Fruit fly (Drosophila melanogaster): ENCODE data around the gene Cp190.

The Cp190 gene

DNA sequence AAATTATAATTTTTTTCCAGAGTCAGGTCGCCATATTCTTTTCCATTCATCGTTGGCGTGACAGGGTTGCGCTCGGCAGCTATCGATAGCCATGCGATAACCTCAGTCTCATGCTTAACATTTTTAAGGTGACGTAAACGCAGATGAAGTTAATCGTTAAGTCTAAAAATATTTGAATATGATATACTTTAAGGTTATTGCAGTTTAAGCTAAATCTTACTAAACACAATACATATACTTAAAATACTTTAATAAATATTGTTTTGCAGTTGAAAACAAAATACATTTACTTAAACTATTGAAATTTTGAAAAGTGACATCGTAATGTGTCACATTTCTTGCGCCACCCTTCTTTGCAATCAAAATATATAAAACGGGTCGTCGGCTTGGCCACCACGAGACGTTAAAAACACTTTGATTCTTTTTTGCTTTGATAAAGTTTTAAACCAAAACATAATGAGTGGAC is at the start of gene Cp190, which contains the start of gene CG4338:
Gene Cp190, minus strand, starts transcription at position 84 of the 466 bp plus-strand sequence.
Gene CG4338, plus strand, starts transcription at position 365 of the 466 bp plus-strand sequence.
- TF ChIP-seq EcR (GFP tag; optimal IDR thresholded peaks at IDR 0.05): no peak
- TF ChIP-seq CG8478 (optimal IDR thresholded peaks at IDR 0.05): no peak
- no peak for TF ChIP-seq pan (optimal IDR thresholded peaks at IDR 0.05)
- no peak for TF ChIP-seq psq (optimal IDR thresholded peaks at IDR 0.05)
- TF ChIP-seq Dll (optimal IDR thresholded peaks at IDR 0.05): no peak
- TF ChIP-seq usp (GFP tag; optimal IDR thresholded peaks at IDR 0.05): no peak

DNA sequence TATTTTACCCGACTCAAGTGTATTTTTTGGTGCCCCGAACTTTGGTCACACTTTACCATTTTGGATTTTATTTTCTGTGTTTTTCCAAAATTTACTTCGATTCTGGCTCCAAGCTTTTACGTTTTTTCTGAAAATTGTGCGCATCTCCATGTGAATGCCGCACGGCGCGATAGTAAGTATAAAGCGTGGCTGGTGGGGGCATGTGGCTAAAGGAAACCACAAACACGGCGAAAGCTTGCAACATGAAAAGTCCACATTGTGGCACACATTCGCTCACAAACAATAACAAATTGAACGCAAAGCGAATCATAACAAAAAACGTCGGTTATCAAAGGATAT is 45.7 kb upstream of the Cp190 start, which contains the start of gene ear:
Gene ear, plus strand, starts transcription at position 10 of the 339 bp plus-strand sequence.
- TF ChIP-seq usp (GFP tag; optimal IDR thresholded peaks at IDR 0.05) (no peak), Dll (optimal IDR thresholded peaks at IDR 0.05) (no peak), CG8478 (optimal IDR thresholded peaks at IDR 0.05) (no peak), pan (optimal IDR thresholded peaks at IDR 0.05) (no peak), psq (optimal IDR thresholded peaks at IDR 0.05) (no peak), EcR (GFP tag; optimal IDR thresholded peaks at IDR 0.05) (no peak)

DNA sequence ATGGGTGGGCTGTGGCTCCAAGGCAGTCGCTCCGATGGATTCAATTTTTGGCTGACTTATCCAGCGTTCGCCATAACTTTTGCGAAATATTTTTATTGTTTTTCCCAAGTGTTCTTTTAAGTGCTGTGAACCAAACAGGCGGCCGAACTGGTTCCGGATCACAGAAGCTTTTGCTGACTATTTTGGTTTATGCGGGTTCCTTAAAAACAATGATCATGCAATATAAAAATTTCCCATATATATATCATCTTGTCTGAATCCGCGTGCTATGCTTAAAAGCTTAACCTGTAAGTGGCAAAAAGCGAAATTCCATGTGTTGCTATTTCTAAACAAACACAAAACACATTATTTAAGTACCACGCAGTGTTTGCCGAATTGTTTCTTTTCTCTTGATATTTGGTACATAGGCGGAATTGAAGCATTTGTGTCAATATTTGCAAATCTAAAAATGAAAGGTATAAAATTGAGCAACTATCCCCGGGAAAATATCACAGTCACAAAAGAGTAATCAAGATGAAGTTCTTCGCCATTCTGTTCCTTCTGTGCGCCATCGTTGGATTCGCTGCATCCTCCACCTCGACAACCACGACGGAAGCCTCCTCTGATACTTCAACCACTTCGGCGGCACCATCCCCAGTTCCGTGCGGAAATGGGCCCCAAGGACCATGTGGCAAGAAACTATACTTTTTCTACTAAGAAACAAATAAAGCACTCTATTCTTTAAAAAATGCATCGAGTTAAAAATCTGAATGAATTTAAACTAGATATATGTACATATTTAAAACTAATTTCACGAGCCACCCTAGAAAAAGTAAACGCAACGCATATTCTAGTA is 45.1 kb upstream of the Cp190 start, which contains the start of the genes CG6276 and CG44040:
Gene CG6276, minus strand, starts transcription at position 158 of the 835 bp plus-strand sequence.
Gene CG44040, plus strand, starts transcription at position 467 of the 835 bp plus-strand sequence.
- TF ChIP-seq usp (GFP tag; optimal IDR thresholded peaks at IDR 0.05) (no peak), Dll (optimal IDR thresholded peaks at IDR 0.05) (no peak), pan (optimal IDR thresholded peaks at IDR 0.05) (no peak), psq (optimal IDR thresholded peaks at IDR 0.05) (no peak), CG8478 (optimal IDR thresholded peaks at IDR 0.05) (no peak), EcR (GFP tag; optimal IDR thresholded peaks at IDR 0.05) (no peak)

DNA sequence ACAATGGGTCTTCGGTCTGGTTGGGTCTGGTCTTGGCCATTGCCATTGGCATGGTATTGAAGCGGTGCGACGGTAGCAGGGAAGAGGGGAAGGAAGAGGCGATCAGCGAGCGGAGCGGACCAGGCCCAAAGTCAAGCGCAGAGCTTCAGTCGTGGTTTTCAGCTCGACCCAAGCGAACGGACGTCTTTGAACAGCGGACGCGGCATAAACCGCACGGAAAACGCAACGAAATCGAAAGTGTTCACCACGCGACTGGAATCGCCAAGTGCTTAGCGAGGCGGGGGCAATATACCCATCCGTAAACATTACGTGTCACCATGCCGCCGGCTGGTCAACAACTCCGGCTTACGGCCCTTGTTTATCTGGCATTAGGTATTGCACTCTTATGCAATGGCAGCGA is 41.3 kb upstream of the Cp190 start, which contains the start of gene CG14866:
Gene CG14866, plus strand, starts transcription at position 146 of the 400 bp plus-strand sequence.
- no peak for TF ChIP-seq EcR (GFP tag; optimal IDR thresholded peaks at IDR 0.05)
- no peak for TF ChIP-seq Dll (optimal IDR thresholded peaks at IDR 0.05)
- no peak for TF ChIP-seq CG8478 (optimal IDR thresholded peaks at IDR 0.05)
- no peak for TF ChIP-seq pan (optimal IDR thresholded peaks at IDR 0.05)
- no peak for TF ChIP-seq usp (GFP tag; optimal IDR thresholded peaks at IDR 0.05)
- no peak for TF ChIP-seq psq (optimal IDR thresholded peaks at IDR 0.05)

DNA sequence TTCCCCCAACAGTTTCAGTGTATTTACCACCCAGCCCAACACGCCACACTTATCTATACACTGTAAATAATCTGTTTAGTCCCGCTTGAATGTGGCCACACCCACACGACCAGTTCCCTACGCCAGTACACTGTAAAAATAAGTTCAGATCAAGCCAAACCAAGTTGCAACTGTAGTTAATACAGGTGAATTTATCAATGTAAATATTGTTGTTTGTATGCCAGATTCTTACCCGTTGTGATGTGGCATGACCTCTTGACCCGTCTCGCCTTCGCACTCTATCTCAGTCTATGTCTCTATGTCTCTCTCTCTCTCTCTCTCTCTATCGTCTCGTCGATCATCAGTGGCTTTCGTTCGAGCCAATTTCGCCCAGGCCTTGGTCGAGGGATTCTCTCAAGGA is 38.8 kb upstream of the Cp190 start:
- no peak for TF ChIP-seq usp (GFP tag; optimal IDR thresholded peaks at IDR 0.05)
- no peak for TF ChIP-seq pan (optimal IDR thresholded peaks at IDR 0.05)
- TF ChIP-seq EcR (GFP tag; optimal IDR thresholded peaks at IDR 0.05): no peak

DNA sequence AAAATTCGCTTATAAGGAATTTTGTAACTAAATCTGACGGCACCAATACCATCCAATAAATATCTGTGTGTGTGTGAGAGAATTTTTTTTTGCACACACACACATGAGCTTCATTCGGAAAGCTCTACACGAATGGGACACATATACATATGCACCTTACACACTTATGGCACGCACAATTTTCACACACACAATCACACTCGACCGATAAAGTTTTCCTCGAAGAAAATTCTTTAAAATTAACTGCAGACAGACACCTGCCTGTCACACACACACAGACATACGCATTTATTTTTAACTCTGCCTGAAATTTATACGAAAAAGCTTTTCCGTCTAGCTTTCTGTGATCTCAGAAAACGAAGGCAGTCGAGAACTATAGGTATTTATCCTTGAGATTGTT is 35.7 kb upstream of the Cp190 start:
- TF ChIP-seq CG8478 (optimal IDR thresholded peaks at IDR 0.05): no peak
- TF ChIP-seq EcR (GFP tag; optimal IDR thresholded peaks at IDR 0.05): no peak
- no peak for TF ChIP-seq pan (optimal IDR thresholded peaks at IDR 0.05)
- no peak for TF ChIP-seq usp (GFP tag; optimal IDR thresholded peaks at IDR 0.05)
- TF ChIP-seq Dll (optimal IDR thresholded peaks at IDR 0.05): no peak
- no peak for TF ChIP-seq psq (optimal IDR thresholded peaks at IDR 0.05)

DNA sequence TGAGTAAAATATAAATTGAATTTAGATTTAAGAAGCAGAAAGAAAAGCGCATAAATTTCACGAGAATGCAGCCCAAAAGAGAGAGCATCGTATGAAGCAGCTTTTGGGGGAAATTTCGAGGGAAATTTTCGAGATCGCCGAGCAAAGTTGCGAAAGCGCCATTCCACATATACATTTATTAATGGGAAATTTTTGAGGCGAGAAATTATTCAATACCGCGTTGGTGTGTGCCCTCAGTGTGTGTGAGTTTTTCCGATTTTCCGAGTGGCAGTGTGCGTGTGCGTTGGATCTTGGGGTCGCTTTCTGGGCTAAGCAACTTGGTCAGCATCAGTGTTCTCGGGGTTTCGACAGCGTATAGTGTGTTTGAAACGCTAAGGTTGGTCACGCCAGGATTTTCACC is 34.9 kb upstream of the Cp190 start, which contains the start of gene Tm2:
Gene Tm2, plus strand, starts transcription at position 270 of the 400 bp plus-strand sequence.
- TF ChIP-seq psq (optimal IDR thresholded peaks at IDR 0.05) (no peak), pan (optimal IDR thresholded peaks at IDR 0.05) (no peak), Dll (optimal IDR thresholded peaks at IDR 0.05) (no peak), EcR (GFP tag; optimal IDR thresholded peaks at IDR 0.05) (no peak)

DNA sequence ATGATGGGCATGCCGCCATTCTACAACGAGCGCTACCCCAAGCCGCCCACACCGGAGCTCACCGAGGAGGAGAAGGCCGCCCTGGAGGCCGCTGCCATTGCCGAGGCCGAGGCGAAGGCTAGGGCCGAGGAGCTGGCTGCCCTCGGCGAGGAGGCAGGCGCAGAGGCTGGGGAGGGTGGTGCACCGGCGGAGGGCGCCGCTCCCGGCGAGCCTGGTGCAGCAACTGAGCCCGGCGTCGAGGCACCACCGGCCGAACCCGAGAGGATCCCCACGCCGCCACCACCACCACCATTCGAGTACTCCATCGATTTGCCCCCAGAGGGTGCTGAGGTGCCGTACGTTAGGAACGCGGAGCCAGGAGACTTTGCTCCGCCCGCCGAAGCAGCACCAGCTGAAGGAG is 30.2 kb upstream of the Cp190 start:
- no peak for TF ChIP-seq Dll (optimal IDR thresholded peaks at IDR 0.05)
- TF ChIP-seq CG8478 (optimal IDR thresholded peaks at IDR 0.05): no peak
- no peak for TF ChIP-seq usp (GFP tag; optimal IDR thresholded peaks at IDR 0.05)
- no peak for TF ChIP-seq EcR (GFP tag; optimal IDR thresholded peaks at IDR 0.05)
- no peak for TF ChIP-seq psq (optimal IDR thresholded peaks at IDR 0.05)
- TF ChIP-seq pan (optimal IDR thresholded peaks at IDR 0.05): no peak

DNA sequence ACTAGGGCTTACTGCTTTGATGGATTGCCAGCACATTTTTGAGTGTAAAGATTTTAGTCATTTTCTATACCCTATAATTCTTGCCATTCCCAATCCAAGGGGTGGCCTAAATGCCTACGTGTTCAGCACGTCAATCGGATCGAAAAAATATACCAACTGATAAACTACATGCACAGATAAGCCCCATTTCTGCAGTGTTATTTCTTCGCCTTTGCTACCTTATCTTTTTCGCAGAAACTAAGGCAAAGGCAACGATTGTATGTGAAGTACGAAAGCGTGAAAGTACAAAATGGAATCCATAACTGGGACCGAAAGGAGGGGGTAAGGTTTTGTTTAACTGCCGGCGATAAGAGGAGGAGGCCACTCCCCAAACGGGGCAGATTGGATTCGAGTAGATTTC is 22.9 kb upstream of the Cp190 start:
- no peak for TF ChIP-seq psq (optimal IDR thresholded peaks at IDR 0.05)
- no peak for TF ChIP-seq EcR (GFP tag; optimal IDR thresholded peaks at IDR 0.05)
- no peak for TF ChIP-seq usp (GFP tag; optimal IDR thresholded peaks at IDR 0.05)
- TF ChIP-seq pan (optimal IDR thresholded peaks at IDR 0.05): no peak
- TF ChIP-seq Dll (optimal IDR thresholded peaks at IDR 0.05): no peak
- no peak for TF ChIP-seq CG8478 (optimal IDR thresholded peaks at IDR 0.05)

DNA sequence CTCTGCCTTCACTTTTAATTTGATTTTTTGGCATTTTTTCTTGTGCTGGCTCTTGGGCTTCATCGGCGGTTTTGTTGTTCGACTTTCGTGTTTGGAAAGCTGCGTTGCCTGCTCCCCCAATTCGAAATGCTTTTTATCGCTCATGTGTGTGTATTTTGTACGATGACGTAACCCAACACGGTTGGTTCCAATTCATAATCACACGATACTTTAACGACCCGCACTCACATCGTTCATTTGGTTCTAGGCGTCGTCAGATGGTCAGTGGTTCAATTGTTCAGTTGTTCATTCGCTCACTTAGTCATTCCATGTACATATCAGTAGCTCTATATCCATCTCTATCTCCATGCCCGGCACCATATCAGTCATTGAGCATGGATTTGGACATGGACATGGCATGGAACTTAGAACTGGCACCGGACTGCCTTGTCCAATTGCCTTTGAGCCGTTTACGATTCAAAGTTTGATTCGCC is 18.9 kb upstream of the Cp190 start:
- TF ChIP-seq usp (GFP tag; optimal IDR thresholded peaks at IDR 0.05) (no peak), pan (optimal IDR thresholded peaks at IDR 0.05) (no peak), psq (optimal IDR thresholded peaks at IDR 0.05) (no peak), EcR (GFP tag; optimal IDR thresholded peaks at IDR 0.05) (no peak), CG8478 (optimal IDR thresholded peaks at IDR 0.05) (no peak), Dll (optimal IDR thresholded peaks at IDR 0.05) (no peak)

DNA sequence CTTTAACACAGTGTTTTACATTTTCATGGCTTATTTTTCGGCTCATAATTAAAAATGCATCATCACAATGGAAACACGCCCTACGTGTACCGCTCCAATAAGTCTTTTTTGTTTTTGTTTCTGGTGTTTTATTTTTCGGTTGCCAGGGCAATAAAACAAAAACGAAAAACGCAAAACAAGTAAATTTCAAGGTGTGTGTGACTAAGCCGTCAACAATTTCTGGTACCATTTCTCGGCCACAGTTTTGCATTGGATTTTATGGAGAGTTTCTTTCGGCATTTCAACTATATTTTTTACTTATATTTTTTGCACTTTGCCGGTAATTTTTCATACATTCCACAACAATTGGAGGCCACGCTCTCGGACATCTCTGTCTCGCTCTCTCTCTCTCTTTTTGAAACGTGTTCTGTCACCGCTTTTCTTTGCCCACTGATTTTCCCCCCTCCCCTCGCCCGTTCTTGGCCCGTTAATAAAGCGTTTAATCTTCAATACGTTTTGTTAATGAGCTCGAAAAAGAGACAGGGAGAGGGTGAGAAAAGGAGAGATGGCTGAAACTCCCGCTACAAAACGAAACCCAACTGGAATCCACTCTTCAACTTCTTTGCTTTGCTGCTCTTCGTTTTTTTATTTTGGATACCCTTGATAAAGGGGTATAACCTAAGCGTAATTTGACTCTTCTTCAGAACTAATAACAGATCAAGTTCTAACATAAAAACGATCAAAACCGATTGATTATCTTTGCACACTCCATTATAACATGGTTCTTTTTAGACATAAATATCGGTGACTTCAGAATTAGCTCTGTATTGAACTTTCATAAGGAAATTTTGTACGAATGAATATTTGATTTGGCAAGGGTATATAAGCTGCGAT is 18.2 kb upstream of the Cp190 start:
- no peak for TF ChIP-seq Dll (optimal IDR thresholded peaks at IDR 0.05)
- no peak for TF ChIP-seq pan (optimal IDR thresholded peaks at IDR 0.05)
- no peak for TF ChIP-seq usp (GFP tag; optimal IDR thresholded peaks at IDR 0.05)
- no peak for TF ChIP-seq EcR (GFP tag; optimal IDR thresholded peaks at IDR 0.05)
- TF ChIP-seq psq (optimal IDR thresholded peaks at IDR 0.05): no peak
